Fruit fly (Drosophila melanogaster) whole organism, prepupa: ENCODE measurements around the gene Lerp.

Experiments used
- CG3919 ChIP-seq: fragments of 200-800 bp; sonication (Bioruptor generic); optimal IDR thresholded peaks from 3 replicates; lab custom pipeline; 2016; ENCODE audit warnings: missing biosample characterization, missing genetic modification characterization
- CG6808 ChIP-seq: fragments of 200-800 bp; sonication (Bioruptor generic); optimal IDR thresholded peaks from 3 replicates; lab custom pipeline; 2017; ENCODE audit warnings: missing biosample characterization, missing genetic modification characterization, mild to moderate bottlenecking, moderate library complexity, missing genetic modification reagents
- Hr38 ChIP-seq: sonication (Bioruptor generic); optimal IDR thresholded peaks from 2 replicates; lab custom pipeline; 2016; ENCODE audit warnings: missing biosample characterization, missing genetic modification characterization
- lz ChIP-seq: fragments of 200-800 bp; sonication (Bioruptor generic); optimal IDR thresholded peaks from 3 replicates; lab custom pipeline; 2016; ENCODE audit warnings: missing biosample characterization, missing genetic modification characterization
- pdm3 ChIP-seq: fragments of 200-800 bp; sonication (Bioruptor generic); optimal IDR thresholded peaks from 3 replicates; lab custom pipeline; 2016; ENCODE audit warnings: missing biosample characterization, missing genetic modification characterization
- salr ChIP-seq, 2 experiments: fragments of 200-800 bp; sonication (Bioruptor generic); optimal IDR thresholded peaks; 3 replicates each; lab custom pipeline; 2016 to 2018; ENCODE audit warnings: missing biosample characterization in 2 of 2, missing genetic modification characterization in 2 of 2, mild to moderate bottlenecking in 1 of 2

dm6 chr3R:26912615-26913014 lies 49.7 kb upstream of the Lerp start, which contains the start of gene Ets97D:
- no peak for TF ChIP-seq CG6808 (GFP tag; lab: Kevin White, UChicago)
- no peak for TF ChIP-seq CG3919 (GFP tag; lab: Kevin White, UChicago)
- TF ChIP-seq Hr38 (GFP tag; lab: Kevin White, UChicago) = no peak
- no peak for TF ChIP-seq salr (GFP tag; optimal IDR thresholded peaks at IDR 0.05; lab: Kevin White, UChicago)
- TF ChIP-seq pdm3 (GFP tag; lab: Kevin White, UChicago) = no peak
- no peak for TF ChIP-seq lz (GFP tag; lab: Kevin White, UChicago)
